Fruit fly (Drosophila melanogaster) whole organism, embryonic: ENCODE results near the gene CG6726.

Experiments used
- Asciz ChIP-seq: fragments of 200-800 bp; sonication (Bioruptor generic); optimal IDR thresholded peaks from 2 replicates; lab custom pipeline; 2017; ENCODE audit warnings: missing biosample characterization, mild to moderate bottlenecking, missing genetic modification characterization, missing genetic modification reagents
- BtbVII ChIP-seq: fragments of 200-800 bp; sonication (Bioruptor generic); optimal IDR thresholded peaks from 3 replicates; lab custom pipeline; 2017; ENCODE audit warnings: missing biosample characterization, mild to moderate bottlenecking, missing genetic modification characterization
- CG10147 ChIP-seq: fragments of 200-800 bp; sonication (Bioruptor generic); optimal IDR thresholded peaks from 2 replicates; lab custom pipeline; 2019; ENCODE audit warnings: missing biosample characterization, mild to moderate bottlenecking, missing genetic modification characterization, moderate library complexity
- CG11504 ChIP-seq: fragments of 200-800 bp; sonication (Bioruptor generic); optimal IDR thresholded peaks from 3 replicates; lab custom pipeline; 2019; ENCODE audit warnings: missing biosample characterization, mild to moderate bottlenecking, missing genetic modification characterization, moderate library complexity
- CG12659 ChIP-seq: fragments of 200-800 bp; sonication (Bioruptor generic); optimal IDR thresholded peaks from 3 replicates; lab custom pipeline; 2017; ENCODE audit warnings: mild to moderate bottlenecking, missing biosample characterization, missing genetic modification reagents, missing genetic modification characterization
- CG13287 ChIP-seq: fragments of 200-800 bp; sonication (Bioruptor generic); IDR thresholded peaks from 2 replicates; pipeline ENCODE4 v1.3.6; 2022; ENCODE audit warnings: missing biosample characterization, missing genetic modification characterization; ENCODE audit not compliant: partially characterized antibody
- CG14667 ChIP-seq: fragments of 200-800 bp; sonication (Bioruptor generic); IDR thresholded peaks from 2 replicates; pipeline ENCODE4 v1.3.6; 2022; ENCODE audit warnings: missing biosample characterization, missing genetic modification characterization
- CG15073 ChIP-seq: fragments of 200-800 bp; sonication (Bioruptor generic); optimal IDR thresholded peaks from 2 replicates; lab custom pipeline; 2016; ENCODE audit warnings: missing biosample characterization, missing genetic modification characterization
- CG1529 ChIP-seq: fragments of 200-800 bp; sonication (Bioruptor generic); optimal IDR thresholded peaks from 3 replicates; lab custom pipeline; 2018; ENCODE audit warnings: missing biosample characterization, missing genetic modification characterization
- CG15514 ChIP-seq: fragments of 200-800 bp; sonication (Bioruptor generic); optimal IDR thresholded peaks from 3 replicates; lab custom pipeline; 2017; ENCODE audit warnings: missing biosample characterization, missing genetic modification characterization, mild to moderate bottlenecking, moderate library complexity, missing genetic modification reagents
- CG1603 ChIP-seq: fragments of 200-800 bp; sonication (Bioruptor generic); optimal IDR thresholded peaks from 2 replicates; lab custom pipeline; 2019; ENCODE audit warnings: missing biosample characterization, mild to moderate bottlenecking, missing genetic modification characterization, moderate library complexity
- CG18262 ChIP-seq: fragments of 200-800 bp; optimal IDR thresholded peaks from 3 replicates; lab custom pipeline; 2019; ENCODE audit warnings: missing biosample characterization, mild to moderate bottlenecking, missing genetic modification characterization, moderate library complexity
- CG18599 ChIP-seq: fragments of 200-800 bp; sonication (Bioruptor generic); optimal IDR thresholded peaks from 3 replicates; lab custom pipeline; 2017; ENCODE audit warnings: missing biosample characterization, missing genetic modification characterization, mild to moderate bottlenecking, moderate library complexity, missing genetic modification reagents
- CG2129 ChIP-seq: fragments of 200-800 bp; sonication (Bioruptor generic); IDR thresholded peaks from 2 replicates; pipeline ENCODE4 v1.3.6; 2022; ENCODE audit warnings: missing biosample characterization, missing genetic modification characterization; ENCODE audit not compliant: partially characterized antibody
- CG2199 ChIP-seq: fragments of 200-800 bp; sonication (Bioruptor generic); IDR thresholded peaks from 3 replicates; pipeline ENCODE4 v1.3.6; 2022; ENCODE audit warnings: missing biosample characterization, missing genetic modification characterization
- CG2712 ChIP-seq: fragments of 200-800 bp; optimal IDR thresholded peaks from 3 replicates; lab custom pipeline; 2019; ENCODE audit warnings: missing biosample characterization, mild to moderate bottlenecking, missing genetic modification characterization, moderate library complexity
- CG2875 ChIP-seq: fragments of 200-800 bp; sonication (Bioruptor generic); optimal IDR thresholded peaks from 2 replicates; lab custom pipeline; 2017; ENCODE audit warnings: missing biosample characterization, mild to moderate bottlenecking, missing genetic modification characterization, missing genetic modification reagents
- CG34224 ChIP-seq: fragments of 200-800 bp; sonication (Bioruptor generic); IDR thresholded peaks from 3 replicates; pipeline ENCODE4 v1.3.6; 2022; ENCODE audit warnings: missing biosample characterization, missing genetic modification characterization; ENCODE audit not compliant: partially characterized antibody
- CG34422 ChIP-seq: fragments of 200-800 bp; sonication (Bioruptor generic); IDR thresholded peaks from 3 replicates; pipeline ENCODE4 v1.3.6; 2022; ENCODE audit warnings: missing biosample characterization, missing genetic modification characterization
- CG6765 ChIP-seq: fragments of 200-800 bp; sonication (Bioruptor generic); optimal IDR thresholded peaks from 3 replicates; lab custom pipeline; 2017; ENCODE audit warnings: missing biosample characterization, mild to moderate bottlenecking, missing genetic modification characterization
- CG8478 ChIP-seq: fragments of >200 bp; optimal IDR thresholded peaks from 2 replicates; lab custom pipeline; 2018
- CG9215 ChIP-seq: fragments of 200-800 bp; sonication (Bioruptor generic); IDR thresholded peaks from 2 replicates; pipeline ENCODE4 v1.3.6; 2022; ENCODE audit warnings: missing biosample characterization, missing genetic modification characterization
- Doc3 ChIP-seq: fragments of 200-800 bp; sonication (Bioruptor generic); IDR thresholded peaks from 3 replicates; pipeline ENCODE4 v1.3.6; 2022; ENCODE audit warnings: missing biosample characterization, missing genetic modification characterization; ENCODE audit not compliant: partially characterized antibody
- Eip74EF ChIP-seq, 2 experiments: fragments of 200-800 bp in 1 of 2; fragments of >200 bp in 1 of 2; sonication (Bioruptor generic) in 1 of 2; optimal IDR thresholded peaks; 2 replicates each; lab custom pipeline; 2017 to 2019; ENCODE audit warnings: missing biosample characterization in 2 of 2, missing genetic modification characterization in 2 of 2, mild to moderate bottlenecking in 1 of 2, moderate library complexity in 1 of 2
- Ets65A ChIP-seq: fragments of 200-800 bp; sonication (Bioruptor generic); peaks from one replicate; lab custom pipeline; 2016; ENCODE audit warnings: missing biosample characterization, missing genetic modification characterization
- Jarid2 ChIP-seq: fragments of 200-800 bp; sonication (Bioruptor generic); optimal IDR thresholded peaks from 3 replicates; lab custom pipeline; 2017; ENCODE audit warnings: mild to moderate bottlenecking, missing biosample characterization, missing genetic modification reagents, missing genetic modification characterization
- MBD-R2 ChIP-seq: fragments of 200-800 bp; sonication (Bioruptor generic); IDR thresholded peaks from 2 replicates; pipeline ENCODE4 v1.3.6; 2022; ENCODE audit warnings: missing biosample characterization, missing genetic modification characterization
- Myb ChIP-seq: fragments of 200-800 bp; sonication (Bioruptor generic); optimal IDR thresholded peaks from 2 replicates; lab custom pipeline; 2016; ENCODE audit warnings: missing biosample characterization, missing genetic modification characterization
- NfI ChIP-seq: fragments of 200-800 bp; sonication (Bioruptor generic); optimal IDR thresholded peaks from 3 replicates; lab custom pipeline; 2018; ENCODE audit warnings: missing biosample characterization, mild to moderate bottlenecking, missing genetic modification characterization, moderate library complexity
- Ptx1 ChIP-seq: fragments of 200-800 bp; sonication (Bioruptor generic); IDR thresholded peaks from 2 replicates; pipeline ENCODE4 v1.3.6; 2022; ENCODE audit warnings: missing biosample characterization, missing genetic modification characterization
- Side ChIP-seq: fragments of 200-800 bp; sonication (Bioruptor generic); optimal IDR thresholded peaks from 2 replicates; lab custom pipeline; 2016; ENCODE audit warnings: missing biosample characterization, missing genetic modification characterization
- Sin3A ChIP-seq: fragments of >200 bp; optimal IDR thresholded peaks from 2 replicates; lab custom pipeline; 2018
- ac ChIP-seq: fragments of 200-800 bp; sonication (Bioruptor generic); optimal IDR thresholded peaks from 3 replicates; lab custom pipeline; 2017; ENCODE audit warnings: missing biosample characterization, mild to moderate bottlenecking, missing genetic modification characterization
- bbx ChIP-seq: fragments of 200-800 bp; sonication (Bioruptor generic); IDR thresholded peaks from 2 replicates; pipeline ENCODE4 v1.3.6; 2022; ENCODE audit warnings: missing biosample characterization, missing genetic modification characterization; ENCODE audit not compliant: partially characterized antibody
- danr ChIP-seq: fragments of 200-800 bp; sonication (Bioruptor generic); IDR thresholded peaks from 2 replicates; pipeline ENCODE4 v1.3.6; 2022; ENCODE audit warnings: missing biosample characterization, missing genetic modification characterization
- dpn ChIP-seq, 2 experiments: fragments of 200-800 bp; sonication (Bioruptor generic); optimal IDR thresholded peaks; 3 replicates each; lab custom pipeline; 2016; ENCODE audit warnings: missing biosample characterization in 2 of 2, missing genetic modification characterization in 2 of 2
- fd96Cb ChIP-seq: fragments of 200-800 bp; sonication (Bioruptor generic); optimal IDR thresholded peaks from 2 replicates; lab custom pipeline; 2018; ENCODE audit warnings: missing biosample characterization, mild to moderate bottlenecking, missing genetic modification characterization, moderate library complexity
- fru ChIP-seq: fragments of >200 bp; optimal IDR thresholded peaks from 2 replicates; lab custom pipeline; 2017
- gsb-n ChIP-seq: fragments of 200-800 bp; sonication (Bioruptor generic); optimal IDR thresholded peaks from 3 replicates; lab custom pipeline; 2018; ENCODE audit warnings: missing biosample characterization, mild to moderate bottlenecking, missing genetic modification characterization
- hth ChIP-seq: fragments of >200 bp; optimal IDR thresholded peaks from 2 replicates; lab custom pipeline; 2017; ENCODE audit warnings: inconsistent platforms
- mld ChIP-seq: fragments of 200-800 bp; sonication (Bioruptor generic); IDR thresholded peaks from 3 replicates; pipeline ENCODE4 v1.3.6; 2022; ENCODE audit warnings: missing biosample characterization, missing genetic modification characterization; ENCODE audit not compliant: partially characterized antibody
- phol ChIP-seq: fragments of 200-800 bp; sonication (Bioruptor generic); optimal IDR thresholded peaks from 3 replicates; lab custom pipeline; 2018; ENCODE audit warnings: missing biosample characterization, mild to moderate bottlenecking, missing genetic modification characterization, moderate library complexity
- prd ChIP-seq, 3 experiments: fragments of >200 bp in 2 of 3; fragments of 200-800 bp in 1 of 3; sonication (Bioruptor generic) in 1 of 3; optimal IDR thresholded peaks in 2 of 3; IDR thresholded peaks in 1 of 3; 2 replicates in 2 of 3; 3 replicates in 1 of 3; pipeline versions ENCODE4 v1.3.6 to Lab custom; 2017 to 2022; ENCODE audit warnings: missing biosample characterization in 1 of 3, missing genetic modification characterization in 1 of 3
- run ChIP-seq: fragments of 200-800 bp; sonication (Bioruptor generic); optimal IDR thresholded peaks from 3 replicates; lab custom pipeline; 2018; ENCODE audit warnings: missing biosample characterization, mild to moderate bottlenecking, missing genetic modification characterization
- shn ChIP-seq: fragments of 200-800 bp; sonication (Bioruptor generic); optimal IDR thresholded peaks from 3 replicates; lab custom pipeline; 2016; ENCODE audit warnings: missing biosample characterization, missing genetic modification characterization
- sna ChIP-seq: fragments of 200-800 bp; sonication (Bioruptor generic); IDR thresholded peaks from 2 replicates; pipeline ENCODE4 v1.3.6; 2022; ENCODE audit warnings: missing biosample characterization, missing genetic modification characterization; ENCODE audit not compliant: partially characterized antibody
- sob ChIP-seq: fragments of 200-800 bp; sonication (Bioruptor generic); IDR thresholded peaks from 2 replicates; pipeline ENCODE4 v1.3.6; 2022; ENCODE audit warnings: missing biosample characterization, missing genetic modification characterization
- sqz ChIP-seq: fragments of 200-800 bp; sonication (Bioruptor generic); optimal IDR thresholded peaks from 3 replicates; lab custom pipeline; 2018; ENCODE audit warnings: missing biosample characterization, mild to moderate bottlenecking, missing genetic modification characterization
- sug ChIP-seq: fragments of 200-800 bp; optimal IDR thresholded peaks from 2 replicates; lab custom pipeline; 2019; ENCODE audit warnings: missing biosample characterization, mild to moderate bottlenecking, missing genetic modification characterization, moderate library complexity
- trem ChIP-seq: fragments of 200-800 bp; optimal IDR thresholded peaks from 3 replicates; lab custom pipeline; 2019; ENCODE audit warnings: missing biosample characterization, mild to moderate bottlenecking, missing genetic modification characterization, moderate library complexity

CG6726 gene

dm6 chr3R:23127796-23128195, 36.3 kb downstream of the CG6726 start, which contains the start of gene CG31457 (continued):
- TF ChIP-seq BtbVII (GFP tag; lab: Kevin White, UChicago) = no peak
- TF ChIP-seq shn = no peak
- peak; percentile 81 for TF ChIP-seq bbx (GFP tag; lab: Robert Waterston, UW)
- no peak for TF ChIP-seq CG9215 (GFP tag; lab: Robert Waterston, UW)
- TF ChIP-seq fru = no peak
- TF ChIP-seq CG18262 (tag; lab: Kevin White, UChicago) = peak; percentile 25
- no peak for TF ChIP-seq hth (lab: Kevin White, UChicago)
- TF ChIP-seq CG18599 (GFP tag; lab: Kevin White, UChicago) = no peak
- TF ChIP-seq mld = peak; percentile 60; the same call in 1 of the 3 replicates
- no peak for TF ChIP-seq CG11504 (tag; lab: Kevin White, UChicago)
- TF ChIP-seq CG1603 (tag; lab: Kevin White, UChicago) = peak; percentile 82
- peak; percentile 45 for TF ChIP-seq CG12659 (GFP tag; lab: Kevin White, UChicago)
- no peak for TF ChIP-seq Side (GFP tag; lab: Kevin White, UChicago)
- peak; percentile 19 for TF ChIP-seq CG2712 (tag; lab: Kevin White, UChicago)
- peak; percentile 15 for TF ChIP-seq NfI
- TF ChIP-seq CG2199 = no peak
- TF ChIP-seq CG34422 (GFP tag; lab: Robert Waterston, UW) = no peak
- TF ChIP-seq phol = peak; percentile 71
- no peak for TF ChIP-seq danr (GFP tag; lab: Robert Waterston, UW)
- TF ChIP-seq CG34224 (GFP tag; lab: Robert Waterston, UW) = peak; percentile 83
- no peak for TF ChIP-seq CG6765
- TF ChIP-seq sna (GFP tag; lab: Robert Waterston, UW) = peak; percentile 73; the same call in 1 of the 2 replicates
- no peak for TF ChIP-seq CG8478 (lab: Kevin White, UChicago)
- no peak for TF ChIP-seq CG15073 (GFP tag; lab: Kevin White, UChicago)
- no peak for TF ChIP-seq ac (GFP tag; lab: Kevin White, UChicago)
- TF ChIP-seq CG10147 (GFP tag; lab: Kevin White, UChicago) = no peak
- TF ChIP-seq Doc3 (GFP tag; lab: Robert Waterston, UW) = peak; percentile 83
- TF ChIP-seq run (tag; lab: Kevin White, UChicago) = no peak
- TF ChIP-seq Jarid2 (GFP tag; lab: Kevin White, UChicago) = no peak
- peak; percentile 70 for TF ChIP-seq Sin3A (lab: Kevin White, UChicago)
- TF ChIP-seq sob (GFP tag; lab: Robert Waterston, UW) = no peak
- TF ChIP-seq CG2875 = no peak
- no peak for TF ChIP-seq sug
- TF ChIP-seq CG14667 (GFP tag; lab: Robert Waterston, UW) = no peak
- TF ChIP-seq Myb = peak; percentile 35
- TF ChIP-seq prd (optimal IDR thresholded peaks at IDR 0.05; lab: Kevin White, UChicago) = no peak
- no peak for TF ChIP-seq prd (GFP tag; IDR thresholded peaks at IDR 0.05; lab: Robert Waterston, UW)
- TF ChIP-seq MBD-R2 (GFP tag; lab: Robert Waterston, UW) = peak; percentile 78
- TF ChIP-seq trem (tag; lab: Kevin White, UChicago) = peak; percentile 71
- no peak for TF ChIP-seq dpn (GFP tag; optimal IDR thresholded peaks at IDR 0.05; lab: Kevin White, UChicago)
- TF ChIP-seq Asciz (GFP tag; lab: Kevin White, UChicago) = no peak
- TF ChIP-seq Ets65A (GFP tag; lab: Kevin White, UChicago) = peak; percentile 55
- TF ChIP-seq Eip74EF (GFP tag; optimal IDR thresholded peaks at IDR 0.05; lab: Kevin White, UChicago) = no peak
- TF ChIP-seq CG1529 (GFP tag; lab: Kevin White, UChicago) = no peak
- no peak for TF ChIP-seq gsb-n (tag; lab: Kevin White, UChicago)
- TF ChIP-seq fd96Cb (tag; lab: Kevin White, UChicago) = no peak
- TF ChIP-seq CG15514 (GFP tag; lab: Kevin White, UChicago) = peak; percentile 47
- TF ChIP-seq CG13287 = peak; percentile 93
- TF ChIP-seq Ptx1 (GFP tag; lab: Robert Waterston, UW) = no peak
- peak; percentile 46; the same call in 1 of the 2 replicates for TF ChIP-seq CG2129 (GFP tag; lab: Robert Waterston, UW)
- no peak for TF ChIP-seq sqz (GFP tag; lab: Kevin White, UChicago)
